Fruit fly (Drosophila melanogaster): Measurements from ENCODE around the gene CG5938.
A peak's percentile ranks its signal among the peaks of the same experiment; 100 is the strongest.

CG5938 gene

DNA sequence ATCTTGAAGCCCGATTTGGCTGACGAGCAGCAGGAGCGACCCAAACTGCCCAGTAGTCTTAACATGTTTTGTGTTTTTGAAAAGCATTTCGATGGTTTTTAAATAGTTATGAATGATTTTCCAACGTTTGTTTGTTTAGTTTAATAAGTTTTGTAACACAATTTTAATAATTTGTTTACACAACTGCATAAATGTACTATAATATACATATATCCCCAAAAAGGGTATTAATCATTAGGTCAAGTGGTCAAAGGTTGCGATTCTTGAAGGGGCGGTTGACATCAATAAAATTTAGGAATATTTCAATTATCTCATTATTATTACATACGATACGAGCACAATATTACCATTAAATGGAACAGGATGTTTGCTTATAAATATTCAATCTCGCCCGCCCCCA lies 45.2 kb upstream of the CG5938 start, which contains the start of gene CG42814:
CG42814 (minus strand) TSS at position 101 of the 400 bp plus-strand sequence.
- TF ChIP-seq CG9705 (GFP tag; optimal IDR thresholded peaks at IDR 0.05) (no peak), Rel (GFP tag; optimal IDR thresholded peaks at IDR 0.05) (no peak), Rel (tag; optimal IDR thresholded peaks at IDR 0.05) (no peak), Dfd (GFP tag; optimal IDR thresholded peaks at IDR 0.05) (no peak), usp (GFP tag; optimal IDR thresholded peaks at IDR 0.05) (no peak), GATAd (GFP tag; optimal IDR thresholded peaks at IDR 0.05) (no peak), fru (GFP tag; optimal IDR thresholded peaks at IDR 0.05) (no peak), N (GFP tag; optimal IDR thresholded peaks at IDR 0.05) (no peak), dmrt93B (GFP tag; optimal IDR thresholded peaks at IDR 0.05) (no peak), Myc (optimal IDR thresholded peaks at IDR 0.05) (no peak), Sp1 (GFP tag; optimal IDR thresholded peaks at IDR 0.05) (no peak), brk (GFP tag; optimal IDR thresholded peaks at IDR 0.05) (no peak), Vsx2 (GFP tag; optimal IDR thresholded peaks at IDR 0.05; ENCODE audit: partially characterized antibody) (no peak), ey (GFP tag; optimal IDR thresholded peaks at IDR 0.05) (no peak), foxo (GFP tag; optimal IDR thresholded peaks at IDR 0.05) (no peak), woc (GFP tag; optimal IDR thresholded peaks at IDR 0.05) (no peak), pan (optimal IDR thresholded peaks at IDR 0.05) (no peak), dsf (GFP tag; optimal IDR thresholded peaks at IDR 0.05; ENCODE audit: borderline replicate concordance) (no peak), Abd-B (GFP tag; optimal IDR thresholded peaks at IDR 0.05) (no peak), CrebA (GFP tag; optimal IDR thresholded peaks at IDR 0.05; ENCODE audit: borderline replicate concordance) (no peak)

DNA sequence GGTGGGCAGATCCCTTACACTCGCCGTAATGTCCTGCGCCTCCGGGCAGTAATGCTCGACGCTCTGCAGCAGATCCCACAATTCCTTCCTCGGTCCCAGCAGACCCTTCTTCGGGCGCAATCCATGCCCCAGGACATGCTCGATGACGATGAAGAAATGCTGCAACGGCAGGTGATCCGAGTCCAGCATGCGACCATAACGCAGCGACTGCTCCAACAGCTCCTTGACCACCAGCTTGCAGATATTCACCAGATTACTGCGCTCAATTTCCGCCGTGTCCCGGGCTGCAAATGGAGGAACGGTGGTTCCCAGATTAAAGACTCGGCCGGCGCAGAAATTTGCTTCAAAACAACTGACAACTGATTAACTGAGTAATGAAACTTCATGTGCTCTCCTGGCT lies 41.2 kb upstream of the CG5938 start, which contains the start of gene CG31068:
CG31068 (plus strand) TSS at position 301 of the 400 bp plus-strand sequence.
- no peak for TF ChIP-seq Dif (GFP tag; optimal IDR thresholded peaks at IDR 0.05; ENCODE audit: partially characterized antibody)
- no peak for TF ChIP-seq psq (GFP tag; optimal IDR thresholded peaks at IDR 0.05)
- no peak for TF ChIP-seq Vsx2 (GFP tag; optimal IDR thresholded peaks at IDR 0.05; ENCODE audit: partially characterized antibody)
- no peak for TF ChIP-seq dsf (GFP tag; optimal IDR thresholded peaks at IDR 0.05; ENCODE audit: borderline replicate concordance)
- TF ChIP-seq CG9705 (GFP tag; optimal IDR thresholded peaks at IDR 0.05): no peak
- TF ChIP-seq CG32264 (GFP tag; optimal IDR thresholded peaks at IDR 0.05): no peak
- no peak for TF ChIP-seq sv (GFP tag; optimal IDR thresholded peaks at IDR 0.05)

DNA sequence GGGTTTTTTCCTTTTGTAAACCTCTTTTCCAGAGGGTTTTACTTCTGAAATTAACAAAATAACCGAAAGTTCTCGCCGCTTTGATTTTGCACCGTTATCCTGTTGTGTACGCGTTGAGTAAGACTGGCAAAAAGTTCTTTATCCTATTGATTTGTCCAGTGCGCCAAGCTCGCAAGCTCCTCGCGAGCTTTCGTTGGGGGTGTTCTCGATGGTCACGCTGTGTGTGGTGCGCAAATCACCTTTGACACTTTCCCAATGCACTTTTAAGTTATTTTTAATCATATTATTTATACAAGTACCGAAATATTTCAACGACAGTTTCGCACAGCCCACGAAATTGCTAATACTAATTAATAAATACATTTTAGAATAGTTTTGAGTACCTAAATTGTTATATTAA lies 36.6 kb upstream of the CG5938 start:
- TF ChIP-seq fru (GFP tag; optimal IDR thresholded peaks at IDR 0.05): no peak
- TF ChIP-seq Vsx2 (GFP tag; optimal IDR thresholded peaks at IDR 0.05; ENCODE audit: partially characterized antibody): no peak
- no peak for TF ChIP-seq Hr83 (GFP tag; optimal IDR thresholded peaks at IDR 0.05; ENCODE audit: poor library complexity, severe bottlenecking)
- no peak for TF ChIP-seq Dfd (GFP tag; optimal IDR thresholded peaks at IDR 0.05)
- no peak for TF ChIP-seq Hr78 (GFP tag; optimal IDR thresholded peaks at IDR 0.05)
- TF ChIP-seq Hnf4 (GFP tag; optimal IDR thresholded peaks at IDR 0.05): no peak
- TF ChIP-seq rgr (GFP tag; optimal IDR thresholded peaks at IDR 0.05): no peak
- no peak for TF ChIP-seq Sp1 (GFP tag; optimal IDR thresholded peaks at IDR 0.05)
- TF ChIP-seq dmrt93B (GFP tag; optimal IDR thresholded peaks at IDR 0.05): no peak
- no peak for TF ChIP-seq lola (GFP tag; optimal IDR thresholded peaks at IDR 0.05)
- no peak for TF ChIP-seq Rel (GFP tag; optimal IDR thresholded peaks at IDR 0.05)
- TF ChIP-seq Rel (tag; optimal IDR thresholded peaks at IDR 0.05): no peak
- no peak for TF ChIP-seq br (GFP tag; optimal IDR thresholded peaks at IDR 0.05)
- no peak for TF ChIP-seq jim (GFP tag; optimal IDR thresholded peaks at IDR 0.05)

DNA sequence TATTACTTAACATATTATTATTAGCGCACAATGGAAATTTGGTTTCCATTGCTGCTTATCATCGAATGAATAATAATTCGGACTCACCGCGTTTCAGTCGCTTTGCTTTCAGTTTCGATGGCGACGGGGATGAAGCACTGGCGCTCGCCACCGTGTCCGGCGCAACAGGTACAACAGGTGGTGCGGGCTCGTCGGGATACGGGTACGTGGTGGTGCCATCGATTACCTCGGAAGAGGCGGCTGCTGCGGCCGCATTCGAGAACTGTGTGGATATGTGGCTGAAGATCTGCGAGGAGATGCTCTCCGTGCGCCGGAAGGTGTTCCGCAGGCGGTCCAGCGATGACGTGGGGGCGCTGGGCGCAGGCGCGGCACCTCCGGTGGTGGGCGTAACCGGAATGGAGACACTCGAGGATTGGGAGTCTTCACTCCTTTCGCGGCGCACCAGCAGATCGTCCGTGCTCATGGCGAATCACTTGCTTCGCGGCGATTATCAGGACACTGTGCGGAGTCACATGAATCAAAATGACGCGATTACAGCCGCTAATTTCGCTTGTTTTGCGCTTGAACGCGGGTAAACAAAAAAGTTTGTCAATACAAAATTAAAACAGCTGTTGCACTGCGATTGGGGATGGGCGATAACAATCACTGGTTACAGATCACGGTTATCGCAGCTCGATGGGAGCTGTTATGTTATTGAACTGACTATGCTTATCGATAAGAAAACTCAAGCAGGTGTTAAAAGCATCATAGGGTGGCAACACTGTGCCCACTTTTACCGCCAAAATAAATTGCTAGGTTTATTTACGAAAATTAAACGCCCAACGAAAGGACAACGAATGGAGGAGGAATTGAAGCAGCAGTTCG lies 35.9 kb upstream of the CG5938 start, which contains the start of the genes CG31064 and PolA2:
CG31064 (minus strand) TSS at position 648 of the 864 bp plus-strand sequence.
PolA2 (plus strand) TSS at position 726 of the 864 bp plus-strand sequence.
- no peak for TF ChIP-seq Abd-B (GFP tag; optimal IDR thresholded peaks at IDR 0.05)
- TF ChIP-seq Hr83 (GFP tag; optimal IDR thresholded peaks at IDR 0.05; ENCODE audit: poor library complexity, severe bottlenecking): peak; percentile 4

DNA sequence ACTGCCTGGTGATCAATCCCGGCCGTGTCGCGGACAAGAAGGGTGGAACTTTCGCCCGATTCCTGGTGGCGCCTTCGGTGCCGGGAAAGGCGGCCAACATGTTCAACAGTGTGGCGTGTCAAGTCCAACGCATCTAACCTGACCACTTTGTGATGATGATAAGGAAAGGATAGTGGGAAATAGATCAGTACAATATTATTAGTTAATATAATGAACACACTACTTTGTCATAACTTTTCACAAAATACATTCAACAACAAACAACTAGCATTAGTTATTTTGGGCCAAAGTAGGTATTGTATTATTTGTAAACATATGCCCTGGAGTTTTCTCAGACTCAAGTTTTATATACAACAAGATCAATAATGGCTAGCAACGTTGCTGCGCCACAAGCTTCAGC lies 33.6 kb upstream of the CG5938 start, which contains the start of gene CG17991:
CG17991 (plus strand) TSS at position 301 of the 400 bp plus-strand sequence.
- TF ChIP-seq pan (optimal IDR thresholded peaks at IDR 0.05) (no peak), dmrt93B (GFP tag; optimal IDR thresholded peaks at IDR 0.05) (no peak), Abd-B (GFP tag; optimal IDR thresholded peaks at IDR 0.05) (no peak), Vsx2 (GFP tag; optimal IDR thresholded peaks at IDR 0.05; ENCODE audit: partially characterized antibody) (no peak), Dfd (GFP tag; optimal IDR thresholded peaks at IDR 0.05) (no peak), N (GFP tag; optimal IDR thresholded peaks at IDR 0.05) (no peak), rgr (GFP tag; optimal IDR thresholded peaks at IDR 0.05) (no peak), HLH106 (tag; optimal IDR thresholded peaks at IDR 0.05) (no peak), sage (GFP tag; optimal IDR thresholded peaks at IDR 0.05) (no peak), Dif (GFP tag; optimal IDR thresholded peaks at IDR 0.05; ENCODE audit: partially characterized antibody) (no peak), tai (GFP tag; optimal IDR thresholded peaks at IDR 0.05) (no peak), fru (GFP tag; optimal IDR thresholded peaks at IDR 0.05) (no peak), Hnf4 (GFP tag; optimal IDR thresholded peaks at IDR 0.05) (no peak), CG32264 (GFP tag; optimal IDR thresholded peaks at IDR 0.05) (no peak), CG9705 (GFP tag; optimal IDR thresholded peaks at IDR 0.05) (no peak), OdsH (GFP tag; optimal IDR thresholded peaks at IDR 0.05) (no peak), psq (GFP tag; optimal IDR thresholded peaks at IDR 0.05) (no peak)
